Fruit fly (Drosophila melanogaster) whole organism, wandering third instar larva: ENCODE results near the gene CG3224.

Experiments
- Sp1 ChIP-seq: fragments of 200-800 bp; sonication (Bioruptor generic); optimal IDR thresholded peaks from 3 replicates; lab custom pipeline; 2019; ENCODE audit warnings: missing biosample characterization, mild to moderate bottlenecking, missing genetic modification characterization, moderate library complexity
- h ChIP-seq: fragments of 200-800 bp; sonication (Bioruptor generic); optimal IDR thresholded peaks from 3 replicates; lab custom pipeline; 2016; ENCODE audit warnings: missing biosample characterization, mild to moderate bottlenecking, missing genetic modification characterization

DNA sequence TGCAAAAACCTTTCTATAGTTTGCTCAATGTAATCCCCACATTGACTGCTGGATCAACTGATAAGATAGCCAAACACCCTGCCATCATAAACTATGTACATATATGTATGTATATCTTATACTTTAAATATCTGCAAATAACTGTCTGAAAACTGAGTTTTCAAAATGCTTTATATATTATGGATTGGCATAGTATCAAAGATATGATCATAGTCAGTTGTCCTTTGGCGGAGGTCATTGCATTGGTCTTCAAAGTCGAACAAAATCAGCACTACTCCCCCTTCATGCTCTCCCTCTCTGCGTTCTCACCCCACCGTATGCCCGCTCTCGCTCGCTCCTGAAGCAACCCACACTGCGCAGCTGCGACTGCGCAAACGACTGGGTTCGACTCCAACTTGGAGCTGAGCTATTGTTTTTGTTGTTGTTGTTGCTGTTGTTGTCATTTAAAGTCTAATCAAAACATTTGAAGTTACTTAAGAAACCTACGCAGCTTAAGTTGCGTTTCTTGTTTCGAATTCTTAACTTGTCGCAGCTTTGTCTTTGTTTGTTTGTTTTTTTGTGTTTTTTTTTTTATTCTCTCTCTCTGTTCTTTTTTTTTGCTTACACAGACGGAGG is 36.2 kb downstream of the CG3224 start:
- TF ChIP-seq Sp1 (GFP tag; lab: Kevin White, UChicago) (no peak), h (peak; percentile 22)
